Fruit fly (Drosophila melanogaster): ENCODE measurements around the gene CG13698.

The CG13698 gene

DNA sequence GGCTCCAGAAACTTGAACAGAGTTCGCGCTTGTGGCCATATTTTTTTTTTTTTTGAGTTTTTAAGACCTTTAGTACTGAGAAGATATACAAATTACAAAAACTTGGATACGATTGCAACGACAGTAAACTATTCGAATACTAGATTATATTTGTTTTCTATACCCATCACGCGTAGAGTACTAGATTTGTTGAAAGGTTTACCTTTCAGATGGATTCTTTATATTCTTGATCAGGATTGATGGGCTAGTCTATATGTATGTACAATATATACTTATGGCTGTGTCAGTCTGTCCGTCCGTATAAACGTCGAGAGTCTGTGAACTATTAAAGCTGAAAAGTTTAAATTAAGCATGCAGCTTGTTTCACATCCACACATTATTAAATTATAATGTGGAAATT is 15.9 kb upstream of the CG13698 start, which contains the start of gene CG42853:
Gene CG42853, minus strand, starts transcription at position 101 of the 400 bp plus-strand sequence.
- TF ChIP-seq CG8478 (optimal IDR thresholded peaks at IDR 0.05) (no peak), usp (GFP tag; optimal IDR thresholded peaks at IDR 0.05) (no peak), pan (optimal IDR thresholded peaks at IDR 0.05) (no peak), EcR (GFP tag; optimal IDR thresholded peaks at IDR 0.05) (no peak)

DNA sequence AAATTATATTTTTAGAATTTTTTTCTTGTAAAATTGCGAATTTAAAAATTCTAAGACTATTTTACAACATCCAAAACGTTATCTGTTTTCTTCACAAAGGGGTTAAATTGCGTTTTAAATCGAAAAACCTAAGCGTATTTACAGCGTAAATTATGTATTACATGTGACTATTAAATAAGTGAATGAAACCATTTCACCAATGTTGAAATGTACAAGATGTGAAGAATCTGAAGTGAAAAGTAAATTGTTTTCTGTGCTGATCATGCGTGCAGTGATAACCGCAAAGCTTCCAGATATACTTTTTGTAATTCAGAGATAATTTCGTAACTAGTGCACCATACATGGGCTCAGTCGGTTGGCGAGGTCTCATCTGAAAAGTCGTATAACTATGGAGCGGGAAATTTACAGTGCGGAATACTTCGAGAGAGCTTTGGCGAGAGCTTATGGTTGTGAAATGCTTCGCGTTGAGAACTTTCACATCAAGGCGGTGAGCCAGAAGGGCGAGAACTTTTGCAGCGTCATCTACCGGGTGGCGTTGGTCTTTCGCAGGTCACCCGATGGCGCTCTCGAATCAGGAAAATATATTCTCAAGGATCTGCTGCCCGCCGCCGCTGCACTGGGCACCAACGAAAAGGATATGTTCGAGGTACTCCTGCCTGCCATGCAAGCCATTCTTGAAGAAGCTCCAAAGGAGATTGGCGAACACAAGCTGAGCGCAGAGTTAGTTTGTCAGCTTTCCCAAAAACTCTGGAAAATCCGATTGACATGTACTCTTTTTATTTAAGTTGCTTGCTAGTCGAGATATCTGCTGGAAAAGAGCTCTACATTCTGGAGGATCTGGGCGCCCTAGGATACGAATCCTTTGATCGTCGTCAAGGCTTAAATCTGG is 8.3 kb upstream of the CG13698 start:
- TF ChIP-seq CG8478 (optimal IDR thresholded peaks at IDR 0.05) (no peak), EcR (GFP tag; optimal IDR thresholded peaks at IDR 0.05) (no peak), pan (optimal IDR thresholded peaks at IDR 0.05) (no peak), Dll (optimal IDR thresholded peaks at IDR 0.05) (no peak), psq (optimal IDR thresholded peaks at IDR 0.05) (no peak), usp (GFP tag; optimal IDR thresholded peaks at IDR 0.05) (no peak)

DNA sequence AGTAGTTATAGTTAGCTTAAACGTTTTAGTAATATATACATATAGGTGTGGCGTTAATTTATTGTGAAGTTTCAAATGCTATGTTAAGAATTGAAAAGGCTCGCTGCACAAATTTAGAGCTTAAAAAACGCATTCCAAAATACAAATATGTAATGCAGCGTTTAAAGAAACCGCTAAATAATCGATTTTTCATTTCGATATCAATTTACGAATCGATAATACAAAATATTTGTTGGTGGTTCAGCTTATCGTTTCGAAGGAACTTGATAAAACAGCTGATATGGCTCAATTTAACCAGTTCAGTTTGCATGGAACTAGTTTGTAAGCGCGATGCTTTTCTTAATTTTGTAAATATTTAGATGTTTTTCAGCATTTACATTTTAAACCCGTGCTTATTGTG is 6.7 kb upstream of the CG13698 start, which contains the start of the genes CG32195 and CG7341:
Gene CG32195, plus strand, starts transcription at position 291 of the 400 bp plus-strand sequence.
Gene CG7341, plus strand, starts transcription at position 291 of the 400 bp plus-strand sequence.
- TF ChIP-seq EcR (GFP tag; optimal IDR thresholded peaks at IDR 0.05) (no peak), usp (GFP tag; optimal IDR thresholded peaks at IDR 0.05) (no peak), pan (optimal IDR thresholded peaks at IDR 0.05) (no peak), CG8478 (optimal IDR thresholded peaks at IDR 0.05) (no peak), Dll (optimal IDR thresholded peaks at IDR 0.05) (no peak), psq (optimal IDR thresholded peaks at IDR 0.05) (no peak)

DNA sequence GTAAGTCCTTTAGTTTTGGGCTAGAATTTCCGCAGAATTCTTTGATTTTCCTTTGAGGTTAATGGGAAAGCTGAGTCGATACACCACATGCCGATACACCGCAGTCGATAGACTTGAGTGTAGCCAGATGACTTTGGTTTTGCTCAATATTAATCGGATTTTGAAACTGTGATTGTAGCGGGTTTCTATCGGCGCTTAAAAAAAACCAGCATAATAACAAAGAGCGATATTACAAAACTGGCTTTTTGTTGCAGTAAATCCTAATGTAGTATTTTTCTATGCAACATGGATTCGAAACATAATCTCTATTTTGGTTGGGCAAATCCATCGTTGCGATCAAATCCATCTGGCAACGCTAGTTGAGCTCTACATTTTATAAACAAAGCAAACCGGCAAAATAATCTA is 3.5 kb upstream of the CG13698 start, which contains the start of the genes Polr3D and mus304:
Gene Polr3D, minus strand, starts transcription at position 116 of the 405 bp plus-strand sequence.
Gene mus304, plus strand, starts transcription at position 356 of the 405 bp plus-strand sequence.
- TF ChIP-seq CG8478 (optimal IDR thresholded peaks at IDR 0.05) = no peak
- TF ChIP-seq usp (GFP tag; optimal IDR thresholded peaks at IDR 0.05) = no peak
- no peak for TF ChIP-seq Dll (optimal IDR thresholded peaks at IDR 0.05)
- no peak for TF ChIP-seq EcR (GFP tag; optimal IDR thresholded peaks at IDR 0.05)
- no peak for TF ChIP-seq pan (optimal IDR thresholded peaks at IDR 0.05)
- TF ChIP-seq psq (optimal IDR thresholded peaks at IDR 0.05) = no peak

DNA sequence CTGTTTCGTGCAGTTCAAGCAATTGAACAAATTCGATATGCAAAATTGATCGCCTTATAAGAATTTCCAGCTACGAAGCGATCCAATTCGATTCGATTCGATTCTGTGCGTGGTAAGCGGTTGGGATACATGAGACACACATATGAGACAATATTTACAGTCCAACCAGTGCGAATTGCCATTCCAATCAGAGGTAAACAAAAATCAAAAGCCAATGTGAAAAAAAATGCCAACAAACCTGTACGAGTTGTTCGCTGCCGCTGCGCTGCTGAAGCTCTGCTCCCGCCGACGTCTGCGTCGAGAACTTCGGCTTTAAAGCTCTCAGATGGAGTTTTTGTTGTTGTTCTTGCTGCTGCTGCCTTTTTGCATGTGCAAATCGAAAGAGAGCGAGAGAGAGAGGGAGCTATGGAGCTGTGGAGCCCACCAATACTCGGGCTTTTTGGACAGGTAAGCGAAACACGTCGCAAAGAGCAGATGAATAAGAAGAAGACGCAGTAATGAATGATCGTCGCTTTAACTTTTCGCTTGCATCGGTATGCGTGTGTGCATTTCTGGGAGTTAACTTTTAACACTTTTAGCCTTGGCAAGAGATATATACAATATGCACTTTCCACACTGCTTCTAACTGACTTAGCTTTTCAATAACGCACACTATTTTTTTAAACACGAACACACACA is 467 bp downstream of the CG13698 start:
- no peak for TF ChIP-seq usp (GFP tag; optimal IDR thresholded peaks at IDR 0.05)
- no peak for TF ChIP-seq CG8478 (optimal IDR thresholded peaks at IDR 0.05)
- no peak for TF ChIP-seq psq (optimal IDR thresholded peaks at IDR 0.05)
- no peak for TF ChIP-seq EcR (GFP tag; optimal IDR thresholded peaks at IDR 0.05)
- no peak for TF ChIP-seq pan (optimal IDR thresholded peaks at IDR 0.05)
- TF ChIP-seq Dll (optimal IDR thresholded peaks at IDR 0.05) = no peak

DNA sequence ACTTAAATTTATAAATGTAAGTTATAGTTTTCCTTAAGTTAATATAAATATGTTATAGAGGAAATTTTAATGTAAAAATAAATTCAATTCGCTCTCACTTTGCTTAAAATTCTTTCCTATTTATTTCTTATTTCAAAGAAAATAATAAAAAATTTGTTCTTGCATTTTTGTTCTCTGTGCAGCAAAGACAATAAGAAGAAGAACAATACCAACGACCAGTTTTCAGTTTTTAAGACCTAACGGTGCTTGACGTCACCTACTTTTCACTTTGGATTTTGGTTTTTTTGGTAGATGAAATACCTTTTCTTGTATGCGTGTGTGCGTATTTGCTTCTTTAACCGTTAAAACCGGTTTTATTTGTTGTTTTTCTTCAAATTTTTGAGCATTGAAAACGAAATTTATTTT is 3.8 kb downstream of the CG13698 start:
- TF ChIP-seq CG8478 (optimal IDR thresholded peaks at IDR 0.05) = no peak
- no peak for TF ChIP-seq pan (optimal IDR thresholded peaks at IDR 0.05)
- TF ChIP-seq psq (optimal IDR thresholded peaks at IDR 0.05) = no peak
- TF ChIP-seq EcR (GFP tag; optimal IDR thresholded peaks at IDR 0.05) = no peak

DNA sequence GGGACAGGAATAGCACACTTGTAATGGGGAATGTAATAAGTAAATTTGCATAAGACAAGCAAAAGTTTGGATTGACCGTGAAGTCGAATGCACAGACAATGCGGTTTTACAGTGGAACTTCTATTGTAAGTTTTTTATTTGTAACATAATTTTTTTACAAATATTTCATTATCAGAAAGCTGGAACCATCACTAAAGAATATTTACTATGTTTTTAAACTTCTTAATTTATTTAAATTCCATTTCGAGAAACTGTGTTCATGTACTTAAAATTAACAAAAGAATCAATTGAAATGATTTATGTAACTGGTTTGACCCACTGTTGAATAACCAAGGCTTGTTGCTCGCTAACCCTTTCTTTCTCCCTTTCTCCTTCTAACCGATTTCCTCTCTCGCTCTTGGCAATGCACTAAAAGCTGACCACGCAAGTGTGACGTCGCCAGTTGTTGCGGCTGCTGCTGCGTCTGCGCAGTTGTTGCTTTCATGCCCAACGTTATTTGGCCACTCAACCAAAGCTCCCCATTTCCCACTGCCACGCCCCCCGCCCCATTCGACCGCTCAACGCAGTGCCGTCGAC is 4.4 kb downstream of the CG13698 start:
- TF ChIP-seq psq (optimal IDR thresholded peaks at IDR 0.05) = no peak
- TF ChIP-seq CG8478 (optimal IDR thresholded peaks at IDR 0.05) = no peak
- no peak for TF ChIP-seq usp (GFP tag; optimal IDR thresholded peaks at IDR 0.05)
- no peak for TF ChIP-seq pan (optimal IDR thresholded peaks at IDR 0.05)
- TF ChIP-seq EcR (GFP tag; optimal IDR thresholded peaks at IDR 0.05) = no peak
- no peak for TF ChIP-seq Dll (optimal IDR thresholded peaks at IDR 0.05)

DNA sequence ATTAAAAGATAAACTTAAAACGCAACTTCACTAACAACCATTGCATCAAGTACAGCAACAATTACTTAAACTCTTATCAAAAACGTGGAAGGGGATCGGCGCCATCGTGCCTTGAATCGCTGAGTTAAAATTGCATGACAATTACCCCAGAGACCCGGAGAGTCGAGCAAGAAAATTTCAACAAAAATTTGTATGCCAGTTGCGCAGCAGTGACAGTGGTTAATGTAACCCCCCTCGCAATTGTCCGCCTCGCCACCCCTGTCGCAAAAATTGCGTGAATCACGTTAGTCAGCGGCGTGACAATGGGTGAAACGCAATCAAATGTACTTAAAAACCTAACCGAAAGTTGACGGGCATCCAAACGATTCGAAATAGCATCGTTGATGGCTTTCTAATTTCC is 6.2 kb downstream of the CG13698 start:
- TF ChIP-seq pan (optimal IDR thresholded peaks at IDR 0.05) (no peak), EcR (GFP tag; optimal IDR thresholded peaks at IDR 0.05) (no peak), CG8478 (optimal IDR thresholded peaks at IDR 0.05) (no peak), Dll (optimal IDR thresholded peaks at IDR 0.05) (no peak), psq (optimal IDR thresholded peaks at IDR 0.05) (no peak), usp (GFP tag; optimal IDR thresholded peaks at IDR 0.05) (no peak)

DNA sequence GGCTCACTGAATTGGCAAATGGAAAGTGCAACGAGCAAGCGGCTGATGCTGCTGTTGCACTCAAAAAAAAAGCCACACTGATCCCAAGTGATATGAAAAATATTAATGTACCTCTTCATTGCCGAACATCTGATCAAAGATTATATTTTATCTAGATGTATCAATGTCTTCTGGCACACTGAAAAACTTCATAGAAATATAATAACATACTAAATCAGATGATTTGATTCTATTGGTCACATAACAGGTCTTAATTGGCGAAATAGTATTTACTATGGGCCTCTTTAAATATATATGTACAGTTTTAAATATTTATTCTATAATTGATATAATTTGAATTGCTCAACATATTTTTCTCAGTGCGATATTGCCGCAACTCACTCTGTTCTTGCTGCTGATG is 9.2 kb downstream of the CG13698 start:
- no peak for TF ChIP-seq psq (optimal IDR thresholded peaks at IDR 0.05)
- TF ChIP-seq EcR (GFP tag; optimal IDR thresholded peaks at IDR 0.05) = no peak
- TF ChIP-seq pan (optimal IDR thresholded peaks at IDR 0.05) = no peak
- no peak for TF ChIP-seq usp (GFP tag; optimal IDR thresholded peaks at IDR 0.05)

DNA sequence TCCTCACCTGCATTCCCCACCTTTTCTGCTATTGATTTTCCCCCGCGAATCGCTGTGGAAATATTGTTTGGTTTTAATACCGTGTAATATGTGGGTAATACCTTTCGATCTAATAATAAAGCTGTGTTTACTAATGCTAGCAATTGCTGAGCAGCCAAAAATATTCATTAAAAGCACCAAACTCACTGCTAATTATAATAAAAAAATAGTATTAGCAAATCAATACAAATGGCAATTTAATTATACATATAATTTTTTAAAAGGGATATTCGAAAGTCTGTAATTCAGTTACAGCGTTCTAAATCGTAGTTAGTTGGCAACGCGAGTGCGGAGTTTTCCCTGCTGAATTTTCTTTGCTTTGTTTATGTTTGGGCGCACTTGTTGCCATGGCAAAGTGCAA is 12.1 kb downstream of the CG13698 start:
- TF ChIP-seq CG8478 (optimal IDR thresholded peaks at IDR 0.05) (no peak), usp (GFP tag; optimal IDR thresholded peaks at IDR 0.05) (no peak)

DNA sequence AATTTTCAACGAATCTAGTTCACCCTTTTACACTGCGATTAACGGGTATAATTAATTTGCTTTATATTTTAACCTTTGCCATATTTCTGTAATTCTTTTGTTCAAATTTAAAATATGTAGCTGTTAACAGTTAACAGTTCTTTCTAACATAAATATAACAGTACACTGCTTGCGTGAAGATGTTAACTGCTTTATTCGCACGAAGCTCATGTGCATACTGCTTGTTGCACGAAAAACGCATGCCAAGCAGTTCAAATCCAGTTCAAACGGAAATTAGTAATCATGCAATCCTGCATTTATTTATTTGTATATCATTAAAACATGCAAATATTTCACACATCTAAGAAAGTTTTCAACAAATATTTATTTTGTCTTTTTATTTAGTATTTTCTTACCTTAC is 17.9 kb downstream of the CG13698 start:
- TF ChIP-seq usp (GFP tag; optimal IDR thresholded peaks at IDR 0.05) = no peak

All from whole organism.